Worm (Caenorhabditis elegans) whole organism, L4 larva: ENCODE results near the gene E04F6.4.

ENCODE experiments used
- F10B5.3 ChIP-seq: sonication (generic microtip); optimal IDR thresholded peaks from 2 replicates; lab custom pipeline; 2016; ENCODE audit warnings: mild to moderate bottlenecking, missing genetic modification characterization, missing compliant biosample characterization
- F26F4.8 ChIP-seq: fragments of 200-800 bp; sonication (Bioruptor generic); conservative IDR thresholded peaks from 2 replicates; pipeline ENCODE4 v1.3.6; 2022; ENCODE audit warnings: missing genetic modification characterization, missing compliant biosample characterization
- F37D6.2 ChIP-seq: sonication (generic microtip); optimal IDR thresholded peaks from 2 replicates; lab custom pipeline; 2016; ENCODE audit warnings: mild to moderate bottlenecking, missing genetic modification characterization, missing compliant biosample characterization
- R02D3.7 ChIP-seq: fragments of 150-350 bp; sonication (generic microtip); optimal IDR thresholded peaks from 3 replicates; lab custom pipeline; 2014; ENCODE audit warnings: missing biosample characterization, missing genetic modification characterization
- T20F7.1 ChIP-seq: fragments of 200-800 bp; sonication (Bioruptor generic); optimal IDR thresholded peaks from 2 replicates; lab custom pipeline; 2018; ENCODE audit warnings: mild to moderate bottlenecking, missing genetic modification characterization, missing compliant biosample characterization
- Y105C5A.15 ChIP-seq: fragments of 200-800 bp; sonication (Bioruptor generic); IDR thresholded peaks from 2 replicates; pipeline ENCODE4 v1.3.6; 2022; ENCODE audit warnings: missing genetic modification characterization, missing compliant biosample characterization
- Y48G9A.11 ChIP-seq: fragments of 200-800 bp; sonication (Bioruptor generic); IDR thresholded peaks from 2 replicates; pipeline ENCODE4 v1.3.6; 2022; ENCODE audit warnings: missing genetic modification reagents, missing genetic modification characterization, missing compliant biosample characterization
- Y5F2A.4 ChIP-seq: fragments of 200-800 bp; sonication (Bioruptor generic); optimal IDR thresholded peaks from 2 replicates; lab custom pipeline; 2018; ENCODE audit warnings: mild to moderate bottlenecking, missing genetic modification characterization, missing compliant biosample characterization
- aha-1 ChIP-seq: fragments of 150-350 bp; peaks from one replicate; lab custom pipeline; 2014; ENCODE audit warnings: missing biosample characterization, missing genetic modification characterization
- ama-1 ChIP-seq: fragments of 150-350 bp; optimal IDR thresholded peaks from 2 replicates; lab custom pipeline; 2014; ENCODE audit warnings: inconsistent platforms, mixed read lengths
- arid-1 ChIP-seq: fragments of 200-800 bp; sonication (Bioruptor generic); conservative IDR thresholded peaks from 2 replicates; pipeline ENCODE4 v1.3.6; 2022; ENCODE audit warnings: missing genetic modification reagents, missing genetic modification characterization, missing compliant biosample characterization
- daf-12 ChIP-seq: fragments of 150-350 bp; optimal IDR thresholded peaks from 2 replicates; lab custom pipeline; 2014; ENCODE audit warnings: missing biosample characterization, missing genetic modification reagents, missing genetic modification characterization
- daf-16 ChIP-seq, 3 experiments: sonication (generic microtip); optimal IDR thresholded peaks; 2 replicates each; lab custom pipeline; 2016 to 2017; ENCODE audit warnings: missing genetic modification characterization in 3 of 3, missing genetic modification reagents in 3 of 3, mild to moderate bottlenecking in 2 of 3, missing compliant biosample characterization in 2 of 3, missing biosample characterization in 1 of 3, moderate library complexity in 1 of 3
- daf-8 ChIP-seq: fragments of 200-800 bp; sonication (Bioruptor generic); IDR thresholded peaks from 2 replicates; pipeline ENCODE4 v1.3.6; 2022; ENCODE audit warnings: missing genetic modification characterization, missing compliant biosample characterization
- dmd-8 ChIP-seq: fragments of 200-800 bp; sonication (Bioruptor generic); IDR thresholded peaks from 2 replicates; pipeline ENCODE4 v1.3.6; 2022; ENCODE audit warnings: missing genetic modification characterization, missing compliant biosample characterization
- dmd-9 ChIP-seq: fragments of 200-800 bp; sonication (Bioruptor generic); IDR thresholded peaks from 2 replicates; pipeline ENCODE4 v1.3.6; 2022; ENCODE audit warnings: missing genetic modification reagents, missing genetic modification characterization, missing compliant biosample characterization
- dve-1 ChIP-seq: sonication (generic microtip); optimal IDR thresholded peaks from 2 replicates; lab custom pipeline; 2017; ENCODE audit warnings: antibody characterized with exemption, mild to moderate bottlenecking, missing genetic modification characterization, missing compliant biosample characterization; ENCODE audit not compliant: insufficient read depth
- fkh-10 ChIP-seq: fragments of 150-350 bp; optimal IDR thresholded peaks from 2 replicates; lab custom pipeline; 2014; ENCODE audit warnings: missing biosample characterization, missing genetic modification reagents, missing genetic modification characterization
- hlh-11 ChIP-seq: fragments of 200-800 bp; sonication (Bioruptor generic); optimal IDR thresholded peaks from 2 replicates; lab custom pipeline; 2018; ENCODE audit warnings: mild to moderate bottlenecking, missing genetic modification characterization, missing compliant biosample characterization
- lir-3 ChIP-seq: sonication (generic microtip); optimal IDR thresholded peaks from 2 replicates; lab custom pipeline; 2016; ENCODE audit warnings: mild to moderate bottlenecking, missing genetic modification characterization, missing compliant biosample characterization
- mdl-1 ChIP-seq, 2 experiments: fragments of 150-350 bp in 1 of 2; sonication (generic microtip) in 1 of 2; optimal IDR thresholded peaks; 2 replicates each; lab custom pipeline; 2014 to 2017; ENCODE audit warnings: missing biosample characterization in 2 of 2, missing genetic modification characterization in 2 of 2
- mes-2 ChIP-seq: sonication (generic microtip); optimal IDR thresholded peaks from 2 replicates; lab custom pipeline; 2016; ENCODE audit warnings: missing genotype, mild to moderate bottlenecking, missing genetic modification characterization, missing compliant biosample characterization; ENCODE audit not compliant: poor library complexity, severe bottlenecking
- mxl-2 ChIP-seq: fragments of 200-800 bp; sonication (Bioruptor generic); conservative IDR thresholded peaks from 2 replicates; pipeline ENCODE4 v1.3.6; 2022; ENCODE audit warnings: missing genetic modification reagents, missing genetic modification characterization, missing compliant biosample characterization
- mxl-3 ChIP-seq: fragments of 200-800 bp; sonication (Bioruptor generic); optimal IDR thresholded peaks from 2 replicates; lab custom pipeline; 2018; ENCODE audit warnings: mild to moderate bottlenecking, missing genetic modification characterization, missing compliant biosample characterization
- nhr-10 ChIP-seq: fragments of 150-350 bp; optimal IDR thresholded peaks from 2 replicates; lab custom pipeline; 2014; ENCODE audit warnings: missing biosample characterization, missing genetic modification characterization
- nhr-111 ChIP-seq: fragments of 200-800 bp; sonication (Bioruptor generic); optimal IDR thresholded peaks from 2 replicates; lab custom pipeline; 2018; ENCODE audit warnings: mild to moderate bottlenecking, missing genetic modification characterization, missing compliant biosample characterization
- nhr-237 ChIP-seq: sonication (generic microtip); optimal IDR thresholded peaks from 2 replicates; lab custom pipeline; 2017; ENCODE audit warnings: missing biosample characterization, missing genetic modification characterization
- nhr-28 ChIP-seq: fragments of 150-350 bp; optimal IDR thresholded peaks from 2 replicates; lab custom pipeline; 2014; ENCODE audit warnings: missing biosample characterization, missing genetic modification characterization
- nhr-48 ChIP-seq: sonication (generic microtip); optimal IDR thresholded peaks from 2 replicates; lab custom pipeline; 2016; ENCODE audit warnings: mild to moderate bottlenecking, missing genetic modification characterization, missing compliant biosample characterization
- nhr-6 ChIP-seq: fragments of 150-350 bp; optimal IDR thresholded peaks from 2 replicates; lab custom pipeline; 2014; ENCODE audit warnings: missing biosample characterization, missing genetic modification characterization
- nhr-77 ChIP-seq: fragments of 150-350 bp; optimal IDR thresholded peaks from 2 replicates; lab custom pipeline; 2014; ENCODE audit warnings: missing biosample characterization, missing genetic modification characterization
- pha-4 ChIP-seq, 2 experiments: fragments of 150-350 bp in 1 of 2; fragments of 200-800 bp in 1 of 2; sonication (Bioruptor generic) in 1 of 2; IDR thresholded peaks in 1 of 2; optimal IDR thresholded peaks in 1 of 2; 2 replicates each; pipeline versions ENCODE4 v1.3.6 to Lab custom; 2014 to 2022; ENCODE audit warnings: missing genetic modification characterization in 2 of 2, missing genetic modification reagents in 2 of 2, missing biosample characterization in 1 of 2, missing compliant biosample characterization in 1 of 2
- pqm-1 ChIP-seq: sonication (generic microtip); optimal IDR thresholded peaks from 2 replicates; lab custom pipeline; 2017; ENCODE audit warnings: missing biosample characterization, missing genetic modification characterization
- snpc-1.2 ChIP-seq: fragments of 200-800 bp; sonication (Bioruptor generic); IDR thresholded peaks from 2 replicates; pipeline ENCODE4 v1.3.6; 2022; ENCODE audit warnings: missing genetic modification reagents, missing genetic modification characterization, missing compliant biosample characterization
- snpc-4 ChIP-seq: fragments of 150-350 bp; optimal IDR thresholded peaks from 2 replicates; lab custom pipeline; 2014; ENCODE audit warnings: missing biosample characterization, missing genetic modification characterization
- spr-3 ChIP-seq: fragments of 200-800 bp; sonication (Bioruptor generic); optimal IDR thresholded peaks from 2 replicates; lab custom pipeline; 2018; ENCODE audit warnings: mild to moderate bottlenecking, missing genetic modification characterization, missing compliant biosample characterization
- tra-1 ChIP-seq: fragments of 200-800 bp; sonication (Bioruptor generic); IDR thresholded peaks from 2 replicates; pipeline ENCODE4 v1.3.6; 2022; ENCODE audit warnings: missing genetic modification reagents, missing genetic modification characterization, missing compliant biosample characterization
- unc-62 ChIP-seq, 3 experiments: fragments of 150-350 bp in 1 of 3; sonication (generic microtip); optimal IDR thresholded peaks in 2 of 3; peaks in 1 of 3; 1 replicate in 1 of 3; 2 replicates in 2 of 3; lab custom pipeline; 2014 to 2017; ENCODE audit warnings: missing biosample characterization in 3 of 3, missing genetic modification characterization in 3 of 3, missing genetic modification reagents in 3 of 3, missing genotype in 1 of 3
- zfp-2 ChIP-seq: sonication (generic microtip); optimal IDR thresholded peaks from 2 replicates; lab custom pipeline; 2016; ENCODE audit warnings: mild to moderate bottlenecking, missing genetic modification characterization, missing compliant biosample characterization
- zfp-3 ChIP-seq: fragments of 200-800 bp; sonication (Bioruptor generic); conservative IDR thresholded peaks from 2 replicates; pipeline ENCODE4 v1.3.6; 2022; ENCODE audit warnings: missing genetic modification reagents, missing genetic modification characterization, missing compliant biosample characterization
- zip-2 ChIP-seq: fragments of 150-350 bp; optimal IDR thresholded peaks from 2 replicates; lab custom pipeline; 2014; ENCODE audit warnings: missing biosample characterization, missing genetic modification characterization
- ztf-7 ChIP-seq: fragments of 150-350 bp; optimal IDR thresholded peaks from 2 replicates; lab custom pipeline; 2014; ENCODE audit warnings: missing biosample characterization, missing genetic modification characterization

E04F6.4 gene

ce11 chrII:7166768-7167167, 22.5 kb upstream of the E04F6.4 start (continued):
- TF ChIP-seq dmd-8 (no peak), unc-62 (GFP tag; optimal IDR thresholded peaks at IDR 0.05 in 1 of 2; lab: Kevin White, UChicago) (no peak), unc-62 (tag; optimal IDR thresholded peaks at IDR 0.05; lab: Kevin White, UChicago) (no peak), mes-2 (tag; lab: Kevin White, UChicago) (no peak), zfp-3 (no peak), pha-4 (GFP tag; IDR thresholded peaks at IDR 0.05; lab: Robert Waterston, UW) (no peak), pha-4 (tag; optimal IDR thresholded peaks at IDR 0.05; lab: Kevin White, UChicago) (no peak), F10B5.3 (tag; lab: Kevin White, UChicago) (no peak), snpc-1.2 (GFP tag; lab: Robert Waterston, UW) (no peak), nhr-28 (tag; lab: Kevin White, UChicago) (peak; percentile 97), Y48G9A.11 (GFP tag; lab: Robert Waterston, UW) (no peak), Y105C5A.15 (GFP tag; lab: Robert Waterston, UW) (no peak), hlh-11 (tag; lab: Kevin White, UChicago) (peak; percentile 60), spr-3 (no peak), F37D6.2 (no peak), dve-1 (tag; lab: Kevin White, UChicago) (peak; percentile 80), pqm-1 (tag; lab: Kevin White, UChicago) (peak; percentile 92), R02D3.7 (tag; lab: Kevin White, UChicago) (no peak), nhr-111 (GFP tag; lab: Kevin White, UChicago) (no peak), daf-8 (no peak), daf-16 (GFP tag; optimal IDR thresholded peaks at IDR 0.05; lab: Kevin White, UChicago) (no peak), daf-16 (tag; optimal IDR thresholded peaks at IDR 0.05; lab: Kevin White, UChicago) (peak; percentile 65), ztf-7 (tag; lab: Kevin White, UChicago) (no peak), nhr-77 (tag; lab: Kevin White, UChicago) (peak; percentile 76), nhr-48 (tag; lab: Kevin White, UChicago) (peak; percentile 12), nhr-6 (no peak)

- TF ChIP-seq spr-3 (no peak), T20F7.1 (no peak), Y48G9A.11 (GFP tag; lab: Robert Waterston, UW) (no peak), daf-8 (no peak), Y5F2A.4 (GFP tag; lab: Kevin White, UChicago) (no peak)
Measured at ce11 chrII:7168712-7169111, 20.5 kb upstream of the E04F6.4 start, which contains the start of gene col-36. TSS of gene col-36 (minus strand) at chrII:7168812.

ce11 chrII:7171305-7171998, 17.8 kb upstream of the E04F6.4 start, which contains the start of gene dyf-13:
TSS of gene dyf-13 (minus strand) at chrII:7171355.
- TF ChIP-seq mdl-1 (tag; optimal IDR thresholded peaks at IDR 0.05; lab: Kevin White, UChicago) (no peak), fkh-10 (GFP tag; lab: Kevin White, UChicago) (no peak)

- TF ChIP-seq zfp-2 (tag; lab: Kevin White, UChicago): no peak
- TF ChIP-seq mxl-3 (GFP tag; lab: Kevin White, UChicago): no peak
- TF ChIP-seq lir-3: no peak
- no peak for TF ChIP-seq T20F7.1
- no peak for TF ChIP-seq nhr-10 (tag; lab: Kevin White, UChicago)
- no peak for TF ChIP-seq mxl-2 (GFP tag; lab: Robert Waterston, UW)
- no peak for TF ChIP-seq daf-12 (tag; lab: Kevin White, UChicago)
- no peak for TF ChIP-seq nhr-237 (tag; lab: Kevin White, UChicago)
- no peak for TF ChIP-seq aha-1 (tag; lab: Kevin White, UChicago)
- no peak for TF ChIP-seq zip-2 (tag; lab: Kevin White, UChicago)
- TF ChIP-seq zfp-3: no peak
- no peak for TF ChIP-seq arid-1 (GFP tag; lab: Robert Waterston, UW)
- no peak for TF ChIP-seq F26F4.8
- no peak for TF ChIP-seq tra-1 (GFP tag; lab: Robert Waterston, UW)
- TF ChIP-seq snpc-4 (tag; lab: Kevin White, UChicago): no peak
- TF ChIP-seq Y5F2A.4 (GFP tag; lab: Kevin White, UChicago): no peak
- no peak for TF ChIP-seq ama-1 (lab: Kevin White, UChicago)
- no peak for TF ChIP-seq dmd-9
Measured at ce11 chrII:7174843-7175242, 14.4 kb upstream of the E04F6.4 start, which contains the start of gene glc-4. TSS of gene glc-4 (minus strand) at chrII:7174943.
